Worm (Caenorhabditis elegans) whole organism, midembryonic: ENCODE data around the gene F59A6.3.

Source experiments
- T22C8.4 ChIP-seq: fragments of 200-800 bp; sonication (Bioruptor generic); IDR thresholded peaks from 2 replicates; pipeline ENCODE4 v1.3.6; 2022; ENCODE audit warnings: missing genetic modification characterization, missing compliant biosample characterization
- cog-1 ChIP-seq: sonication (generic microtip); optimal IDR thresholded peaks from 2 replicates; lab custom pipeline; 2016; ENCODE audit warnings: missing genetic modification characterization, missing compliant biosample characterization
- flt-1 ChIP-seq: fragments of 200-800 bp; sonication (Bioruptor generic); IDR thresholded peaks from 2 replicates; pipeline ENCODE4 v1.3.6; 2022; ENCODE audit warnings: missing genetic modification characterization, missing compliant biosample characterization
- klf-2 ChIP-seq: fragments of 200-800 bp; sonication (Bioruptor generic); conservative IDR thresholded peaks from 2 replicates; pipeline ENCODE4 v1.3.6; 2022; ENCODE audit warnings: missing genetic modification reagents, missing genetic modification characterization, missing compliant biosample characterization
- med-1 ChIP-seq: sonication (generic microtip); optimal IDR thresholded peaks from 2 replicates; lab custom pipeline; 2017; ENCODE audit warnings: missing genetic modification characterization, mild to moderate bottlenecking, missing compliant biosample characterization, antibody characterized with exemption, missing genetic modification reagents; ENCODE audit not compliant: insufficient read depth
- ref-1 ChIP-seq: fragments of 200-800 bp; sonication (Bioruptor generic); conservative IDR thresholded peaks from 2 replicates; pipeline ENCODE4 v1.3.6; 2022; ENCODE audit warnings: missing genetic modification reagents, missing genetic modification characterization, missing compliant biosample characterization
- tab-1 ChIP-seq: fragments of 200-800 bp; sonication (Bioruptor generic); IDR thresholded peaks from 2 replicates; pipeline ENCODE4 v1.3.6; 2022; ENCODE audit warnings: missing genetic modification characterization, missing compliant biosample characterization
- ztf-23 ChIP-seq: fragments of 200-800 bp; sonication (Bioruptor generic); IDR thresholded peaks from 2 replicates; pipeline ENCODE4 v1.3.6; 2022; ENCODE audit warnings: missing genetic modification reagents, missing genetic modification characterization, missing compliant biosample characterization
- ztf-29 ChIP-seq: fragments of 200-800 bp; sonication (Bioruptor generic); IDR thresholded peaks from 2 replicates; pipeline ENCODE4 v1.3.6; 2022; ENCODE audit warnings: missing genetic modification reagents, missing genetic modification characterization, missing compliant biosample characterization

- no peak for TF ChIP-seq tab-1 (GFP tag; lab: Robert Waterston, UW)
- no peak for TF ChIP-seq cog-1 (tag; lab: Kevin White, UChicago)
- TF ChIP-seq ztf-23 (GFP tag; lab: Robert Waterston, UW): no peak
- TF ChIP-seq ztf-29 (GFP tag; lab: Robert Waterston, UW): no peak
- no peak for TF ChIP-seq T22C8.4 (GFP tag; lab: Robert Waterston, UW)
- TF ChIP-seq klf-2 (GFP tag; lab: Robert Waterston, UW): no peak
- TF ChIP-seq flt-1 (GFP tag; lab: Robert Waterston, UW): no peak
- no peak for TF ChIP-seq ref-1 (GFP tag; lab: Robert Waterston, UW)
- no peak for TF ChIP-seq med-1 (GFP tag; lab: Kevin White, UChicago)
Measured at ce11 chrII:4966576-4966975, 41.6 kb upstream of the F59A6.3 start.
